Worm (Caenorhabditis elegans): Measurements from ENCODE around the gene K10C9.1.

The K10C9.1 gene

DNA sequence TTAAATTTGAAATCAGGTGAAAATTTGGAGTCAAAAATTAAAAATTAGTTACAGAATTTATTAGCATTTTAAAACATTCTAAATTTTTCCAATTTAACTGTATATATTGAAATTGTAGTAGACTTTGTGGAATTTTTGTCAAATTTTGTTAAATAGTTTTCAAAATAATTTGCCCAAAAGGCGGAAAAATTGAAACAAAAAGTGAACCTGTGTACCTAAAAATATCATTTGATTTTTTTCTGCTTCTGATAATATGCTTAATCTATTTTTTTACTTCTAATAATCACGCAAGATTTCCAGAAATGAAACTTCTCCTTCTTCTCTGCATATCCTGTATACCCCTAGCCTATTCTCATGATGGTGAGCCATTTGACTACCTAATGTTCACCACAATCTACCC is 13.8 kb upstream of the K10C9.1 start, which contains the start of gene rnst-2:
Gene rnst-2 (plus strand): TSS at position 301 of the 400 bp plus-strand sequence.
- TF ChIP-seq pqm-1 (tag; optimal IDR thresholded peaks at IDR 0.05) (no peak), aly-2 (tag; optimal IDR thresholded peaks at IDR 0.05) (no peak), lsy-12 (tag; optimal IDR thresholded peaks at IDR 0.05) (no peak), unc-39 (tag; optimal IDR thresholded peaks at IDR 0.05) (no peak), elt-3 (tag; optimal IDR thresholded peaks at IDR 0.05) (no peak), nhr-12 (tag; optimal IDR thresholded peaks at IDR 0.05) (no peak)

DNA sequence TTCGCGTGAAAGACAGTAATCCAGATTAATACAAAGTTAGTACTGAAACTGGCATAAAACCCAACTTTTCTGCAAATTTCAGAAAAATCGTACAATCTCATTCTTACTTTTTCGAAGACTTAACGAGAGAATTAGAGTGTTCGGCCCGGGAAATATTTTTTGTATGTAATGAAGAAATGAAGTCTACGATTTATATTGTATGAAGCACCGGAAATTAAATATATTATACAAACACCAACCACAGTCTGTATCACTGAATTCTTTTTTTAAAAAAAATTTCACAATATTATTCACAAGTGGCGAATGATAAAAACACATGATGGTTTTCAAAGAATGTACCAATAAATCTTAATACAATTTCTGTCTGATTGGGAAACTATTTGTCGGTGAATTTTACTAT is 10.6 kb upstream of the K10C9.1 start, which contains the start of gene str-67:
Gene str-67 (minus strand): TSS at position 101 of the 400 bp plus-strand sequence.
- TF ChIP-seq tbx-2 (tag; optimal IDR thresholded peaks at IDR 0.05) = no peak
- TF ChIP-seq nhr-67 (tag; optimal IDR thresholded peaks at IDR 0.05) = no peak
- no peak for TF ChIP-seq pqm-1 (tag; optimal IDR thresholded peaks at IDR 0.05)
- no peak for TF ChIP-seq ceh-82 (tag; optimal IDR thresholded peaks at IDR 0.05)
- TF ChIP-seq nhr-25 (tag; optimal IDR thresholded peaks at IDR 0.05) = no peak
- TF ChIP-seq nhr-12 (tag; optimal IDR thresholded peaks at IDR 0.05) = no peak
- no peak for TF ChIP-seq sea-2 (GFP tag; optimal IDR thresholded peaks at IDR 0.05)
- no peak for TF ChIP-seq nhr-77 (tag; optimal IDR thresholded peaks at IDR 0.05)
- no peak for TF ChIP-seq hmg-11 (tag; optimal IDR thresholded peaks at IDR 0.05)
- TF ChIP-seq unc-62 (GFP tag; optimal IDR thresholded peaks at IDR 0.05) = no peak
- TF ChIP-seq snpc-4 (tag; optimal IDR thresholded peaks at IDR 0.05) = no peak
- TF ChIP-seq elt-3 (tag; optimal IDR thresholded peaks at IDR 0.05) = no peak
- no peak for TF ChIP-seq nhr-43 (tag; optimal IDR thresholded peaks at IDR 0.05; ENCODE audit: poor library complexity, severe bottlenecking)

DNA sequence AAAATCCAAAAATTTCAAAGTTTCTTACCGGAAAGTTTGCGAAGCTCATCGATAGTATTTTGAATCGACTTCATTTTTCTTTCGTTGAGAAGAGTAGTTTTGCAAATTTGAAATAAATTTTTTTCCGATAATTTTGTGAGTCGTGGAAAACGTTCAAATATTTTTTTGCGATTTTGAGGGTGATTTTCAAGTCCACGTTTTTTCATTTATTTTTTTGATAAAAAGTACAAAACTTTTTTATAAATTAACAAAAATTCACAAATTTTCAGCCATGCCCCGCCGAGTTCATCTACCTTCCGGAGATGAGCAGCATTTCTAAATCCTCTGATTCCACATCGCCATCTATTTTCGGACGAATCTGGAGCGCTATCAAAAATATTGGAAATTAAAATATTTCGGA is 7.6 kb upstream of the K10C9.1 start, which contains the start of gene K10C9.7:
Gene K10C9.7 (minus strand): TSS at position 101 of the 400 bp plus-strand sequence.
- no peak for TF ChIP-seq nhr-77 (tag; optimal IDR thresholded peaks at IDR 0.05)
- no peak for TF ChIP-seq ZK546.5 (tag; optimal IDR thresholded peaks at IDR 0.05)
- no peak for TF ChIP-seq fkh-10 (GFP tag; optimal IDR thresholded peaks at IDR 0.05)
- no peak for TF ChIP-seq eor-1 (tag; optimal IDR thresholded peaks at IDR 0.05)
- TF ChIP-seq lin-39 (tag; optimal IDR thresholded peaks at IDR 0.05) = no peak
- no peak for TF ChIP-seq nhr-237 (tag; optimal IDR thresholded peaks at IDR 0.05)
- TF ChIP-seq nhr-43 (tag; optimal IDR thresholded peaks at IDR 0.05; ENCODE audit: poor library complexity, severe bottlenecking) = no peak
- no peak for TF ChIP-seq lsy-12 (tag; optimal IDR thresholded peaks at IDR 0.05)
- TF ChIP-seq sea-2 (GFP tag; optimal IDR thresholded peaks at IDR 0.05) = no peak
- no peak for TF ChIP-seq ceh-82 (tag; optimal IDR thresholded peaks at IDR 0.05)
- no peak for TF ChIP-seq nfya-1 (tag; optimal IDR thresholded peaks at IDR 0.05; ENCODE audit: insufficient read depth)
- TF ChIP-seq nhr-28 (tag; optimal IDR thresholded peaks at IDR 0.05) = no peak
- no peak for TF ChIP-seq fos-1 (tag; optimal IDR thresholded peaks at IDR 0.05)
- TF ChIP-seq nhr-12 (tag; optimal IDR thresholded peaks at IDR 0.05) = no peak
- TF ChIP-seq skn-1 (tag; optimal IDR thresholded peaks at IDR 0.05) = no peak

DNA sequence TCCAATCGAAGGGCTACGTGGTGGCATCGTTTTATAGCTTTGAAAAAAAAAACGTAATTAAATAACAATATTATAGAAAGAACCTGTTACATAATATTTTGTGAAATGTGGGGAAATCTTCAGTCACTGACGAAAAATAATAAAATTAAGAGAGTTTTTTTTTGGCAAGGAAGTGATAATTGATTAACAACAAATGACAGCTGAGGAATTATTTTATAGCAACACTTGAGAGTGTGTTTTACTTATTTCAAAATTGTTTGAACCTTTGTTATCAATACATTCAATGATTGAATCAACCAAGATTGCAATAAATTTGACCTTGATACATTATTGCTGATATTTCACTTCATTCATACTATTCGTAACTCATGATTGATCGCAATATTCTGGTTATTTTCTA is 9.0 kb downstream of the K10C9.1 start, which contains the start of gene Y50D4B.6:
Gene Y50D4B.6 (plus strand): TSS at position 301 of the 400 bp plus-strand sequence.
- TF ChIP-seq elt-2 (tag; optimal IDR thresholded peaks at IDR 0.05) = no peak
- no peak for TF ChIP-seq hmg-11 (tag; optimal IDR thresholded peaks at IDR 0.05)
- TF ChIP-seq nhr-76 (tag; optimal IDR thresholded peaks at IDR 0.05) = no peak
- TF ChIP-seq lin-15B (tag; optimal IDR thresholded peaks at IDR 0.05) = no peak
- TF ChIP-seq nhr-11 (tag; optimal IDR thresholded peaks at IDR 0.05) = no peak
- TF ChIP-seq ceh-28 (tag; optimal IDR thresholded peaks at IDR 0.05) = no peak
- TF ChIP-seq ceh-16 (tag; optimal IDR thresholded peaks at IDR 0.05) = no peak

DNA sequence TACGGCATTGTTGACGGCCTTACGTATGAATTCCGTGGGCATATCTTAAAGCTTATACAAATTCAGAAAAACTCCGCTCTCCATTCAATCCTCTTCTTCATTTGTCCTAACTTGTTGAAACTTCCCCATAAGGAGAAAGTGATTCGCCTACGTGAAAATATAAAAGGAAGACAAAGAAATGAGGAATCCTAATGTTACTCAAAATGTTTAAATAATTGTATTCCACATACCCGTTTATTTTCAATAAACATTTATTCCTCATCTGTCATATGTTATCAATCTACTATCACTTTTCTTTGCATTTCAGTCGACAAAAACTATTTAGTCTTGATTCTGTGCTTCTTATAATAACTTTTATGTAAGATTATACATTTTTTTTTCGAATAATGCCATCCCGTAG is 12.9 kb downstream of the K10C9.1 start, which contains the start of gene clec-203:
Gene clec-203 (plus strand): TSS at position 301 of the 400 bp plus-strand sequence.
- TF ChIP-seq sea-2 (GFP tag; optimal IDR thresholded peaks at IDR 0.05) (no peak), daf-12 (tag; optimal IDR thresholded peaks at IDR 0.05) (no peak), nhr-77 (tag; optimal IDR thresholded peaks at IDR 0.05) (no peak), pqm-1 (tag; optimal IDR thresholded peaks at IDR 0.05) (no peak), ceh-9 (tag; optimal IDR thresholded peaks at IDR 0.05) (no peak), eor-1 (tag; optimal IDR thresholded peaks at IDR 0.05) (no peak), nhr-76 (tag; optimal IDR thresholded peaks at IDR 0.05) (no peak), jun-1 (tag; optimal IDR thresholded peaks at IDR 0.05) (no peak), nhr-67 (tag; optimal IDR thresholded peaks at IDR 0.05) (no peak)
